Worm (Caenorhabditis elegans) whole organism, late embryonic: Measurements from ENCODE around the gene nhr-122.

Experiments
- K02D7.2 ChIP-seq: sonication (generic microtip); optimal IDR thresholded peaks from 2 replicates; lab custom pipeline; 2017; ENCODE audit warnings: mild to moderate bottlenecking, missing genetic modification characterization, missing compliant biosample characterization
- K09A11.1 ChIP-seq: sonication (generic microtip); optimal IDR thresholded peaks from 2 replicates; lab custom pipeline; 2017; ENCODE audit warnings: antibody characterized with exemption, mild to moderate bottlenecking, missing genetic modification characterization, missing compliant biosample characterization; ENCODE audit not compliant: insufficient read depth
- T23F11.4 ChIP-seq: fragments of 200-800 bp; sonication (Bioruptor generic); optimal IDR thresholded peaks from 2 replicates; lab custom pipeline; 2018; ENCODE audit warnings: mild to moderate bottlenecking, missing genetic modification characterization, missing compliant biosample characterization
- Y22D7AL.16 ChIP-seq: sonication (generic microtip); optimal IDR thresholded peaks from 2 replicates; lab custom pipeline; 2016; ENCODE audit warnings: missing genetic modification characterization, missing compliant biosample characterization
- ama-1 ChIP-seq: fragments of 150-350 bp; optimal IDR thresholded peaks from 2 replicates; lab custom pipeline; 2014
- ceh-19 ChIP-seq: fragments of 200-800 bp; sonication (Bioruptor generic); optimal IDR thresholded peaks from 2 replicates; lab custom pipeline; 2018; ENCODE audit warnings: mild to moderate bottlenecking, missing genetic modification characterization, missing compliant biosample characterization
- ceh-30 ChIP-seq: fragments of 150-350 bp; optimal IDR thresholded peaks from 2 replicates; lab custom pipeline; 2014; ENCODE audit warnings: missing biosample characterization, missing genetic modification characterization
- dmd-4 ChIP-seq: sonication (generic microtip); optimal IDR thresholded peaks from 2 replicates; lab custom pipeline; 2016; ENCODE audit warnings: borderline replicate concordance, missing genetic modification characterization, missing compliant biosample characterization
- dve-1 ChIP-seq: sonication (generic microtip); optimal IDR thresholded peaks from 2 replicates; lab custom pipeline; 2017; ENCODE audit warnings: antibody characterized with exemption, mild to moderate bottlenecking, missing genetic modification characterization, missing compliant biosample characterization
- elt-2 ChIP-seq: sonication (generic microtip); optimal IDR thresholded peaks from 2 replicates; lab custom pipeline; 2016; ENCODE audit warnings: missing genetic modification reagents, missing genetic modification characterization, missing compliant biosample characterization
- elt-4 ChIP-seq: sonication (generic microtip); optimal IDR thresholded peaks from 2 replicates; lab custom pipeline; 2016; ENCODE audit warnings: missing genetic modification characterization, missing compliant biosample characterization
- fax-1 ChIP-seq: sonication (generic microtip); optimal IDR thresholded peaks from 2 replicates; lab custom pipeline; 2016; ENCODE audit warnings: missing genotype, missing genetic modification characterization, missing compliant biosample characterization
- fkh-10 ChIP-seq: fragments of 150-350 bp; optimal IDR thresholded peaks from 2 replicates; lab custom pipeline; 2014; ENCODE audit warnings: missing biosample characterization, missing genetic modification reagents, missing genetic modification characterization
- hlh-6 ChIP-seq: sonication (generic microtip); optimal IDR thresholded peaks from 2 replicates; lab custom pipeline; 2016; ENCODE audit warnings: missing genotype, missing genetic modification characterization, missing compliant biosample characterization
- lim-6 ChIP-seq: sonication (generic microtip); optimal IDR thresholded peaks from 2 replicates; lab custom pipeline; 2016; ENCODE audit warnings: missing genetic modification characterization, missing compliant biosample characterization
- mec-3 ChIP-seq: sonication (generic microtip); optimal IDR thresholded peaks from 2 replicates; lab custom pipeline; 2016; ENCODE audit warnings: borderline replicate concordance, missing genetic modification characterization, missing compliant biosample characterization
- nhr-232 ChIP-seq: sonication (generic microtip); optimal IDR thresholded peaks from 2 replicates; lab custom pipeline; 2016; ENCODE audit warnings: missing genetic modification characterization, missing compliant biosample characterization
- pqm-1 ChIP-seq: sonication (generic microtip); optimal IDR thresholded peaks from 2 replicates; lab custom pipeline; 2016; ENCODE audit warnings: missing genetic modification characterization, missing compliant biosample characterization
- ref-2 ChIP-seq: sonication (generic microtip); optimal IDR thresholded peaks from 2 replicates; lab custom pipeline; 2016; ENCODE audit warnings: missing genetic modification characterization, missing compliant biosample characterization
- rnt-1 ChIP-seq: sonication (generic microtip); optimal IDR thresholded peaks from 2 replicates; lab custom pipeline; 2016; ENCODE audit warnings: missing genetic modification characterization, missing compliant biosample characterization
- sdc-2 ChIP-seq: sonication (generic microtip); optimal IDR thresholded peaks from 2 replicates; lab custom pipeline; 2016; ENCODE audit warnings: missing genotype, missing genetic modification characterization, missing compliant biosample characterization
- unc-3 ChIP-seq, 2 experiments: fragments of 200-800 bp in 1 of 2; sonication (Bioruptor generic) in 1 of 2; sonication (generic microtip) in 1 of 2; conservative IDR thresholded peaks in 1 of 2; optimal IDR thresholded peaks in 1 of 2; 2 replicates each; pipeline versions ENCODE4 v1.3.6 to Lab custom; 2016 to 2022; ENCODE audit warnings: missing compliant biosample characterization in 2 of 2, missing genetic modification characterization in 2 of 2, missing genetic modification reagents in 1 of 2
- unc-55 ChIP-seq: sonication (generic microtip); optimal IDR thresholded peaks from 2 replicates; lab custom pipeline; 2017; ENCODE audit warnings: missing biosample characterization, missing genetic modification reagents, missing genetic modification characterization
- unc-86 ChIP-seq: sonication (generic microtip); optimal IDR thresholded peaks from 2 replicates; lab custom pipeline; 2016; ENCODE audit warnings: missing genetic modification characterization, missing compliant biosample characterization
- zip-5 ChIP-seq: sonication (generic microtip); optimal IDR thresholded peaks from 2 replicates; lab custom pipeline; 2016; ENCODE audit warnings: missing genetic modification characterization, missing compliant biosample characterization

nhr-122 gene

ce11 chrIV:1619519-1620311 is 6.0 kb downstream of the nhr-122 start, which contains the start of gene nhr-92:
Gene nhr-92, plus strand, starts transcription at chrIV:1620094.
- no peak for TF ChIP-seq Y22D7AL.16 (tag; lab: Kevin White, UChicago)
- peak; percentile 15 for TF ChIP-seq elt-2
- no peak for TF ChIP-seq rnt-1 (tag; lab: Kevin White, UChicago)
- TF ChIP-seq, all 69 proteins: peak for 1

ce11 chrIV:1623712-1624111 is 10.0 kb downstream of the nhr-122 start, which contains the start of gene nhr-87:
Gene nhr-87, plus strand, starts transcription at chrIV:1624029.
- TF ChIP-seq T23F11.4 (GFP tag; lab: Kevin White, UChicago) (no peak), unc-55 (peak; percentile 50), nhr-232 (no peak)
- TF ChIP-seq, all 69 proteins: peak for 1

ce11 chrIV:1624447-1624846 is 10.8 kb downstream of the nhr-122 start:
- TF ChIP-seq elt-4 (tag; lab: Kevin White, UChicago) (no peak), ceh-30 (tag; lab: Kevin White, UChicago) (peak; percentile 99)
- TF ChIP-seq, all 69 proteins: peak for 1

ce11 chrIV:1626342-1626855 is 12.7 kb downstream of the nhr-122 start, which contains the start of gene nhr-146:
Gene nhr-146, plus strand, starts transcription at chrIV:1626805.
- TF ChIP-seq dve-1 (tag; lab: Kevin White, UChicago) (no peak), ref-2 (tag; lab: Kevin White, UChicago) (no peak), zip-5 (tag; lab: Kevin White, UChicago) (no peak)

- TF ChIP-seq dve-1 (tag; lab: Kevin White, UChicago) = peak; percentile 74
- no peak for TF ChIP-seq fax-1 (tag; lab: Kevin White, UChicago)
- TF ChIP-seq, all 69 proteins: peak for 1
Measured at ce11 chrIV:1628281-1628680, 14.6 kb downstream of the nhr-122 start.

- TF ChIP-seq ama-1 = no peak
- no peak for TF ChIP-seq T23F11.4 (GFP tag; lab: Kevin White, UChicago)
- no peak for TF ChIP-seq elt-2
- no peak for TF ChIP-seq elt-4 (tag; lab: Kevin White, UChicago)
- no peak for TF ChIP-seq K02D7.2 (tag; lab: Kevin White, UChicago)
- TF ChIP-seq ref-2 (tag; lab: Kevin White, UChicago) = no peak
- no peak for TF ChIP-seq ceh-19 (GFP tag; lab: Kevin White, UChicago)
- TF ChIP-seq unc-86 = no peak
- TF ChIP-seq unc-55 = no peak
- TF ChIP-seq fkh-10 (GFP tag; lab: Kevin White, UChicago) = no peak
- TF ChIP-seq sdc-2 = no peak
- no peak for TF ChIP-seq hlh-6 (tag; lab: Kevin White, UChicago)
- TF ChIP-seq dmd-4 (tag; lab: Kevin White, UChicago) = no peak
- no peak for TF ChIP-seq K09A11.1 (tag; lab: Kevin White, UChicago)
- TF ChIP-seq mec-3 (tag; lab: Kevin White, UChicago) = no peak
Measured at ce11 chrIV:1628730-1629129, 15.0 kb downstream of the nhr-122 start.

- no peak for TF ChIP-seq elt-4 (tag; lab: Kevin White, UChicago)
Measured at ce11 chrIV:1631651-1632050, 18.0 kb downstream of the nhr-122 start, which contains the start of gene cpg-24. Gene cpg-24, plus strand, starts transcription at chrIV:1631951.

ce11 chrIV:1632593-1632992 is 18.9 kb downstream of the nhr-122 start:
- TF ChIP-seq unc-3 (GFP tag; conservative IDR thresholded peaks at IDR 0.05; lab: Robert Waterston, UW) (no peak), unc-3 (tag; optimal IDR thresholded peaks at IDR 0.05; lab: Kevin White, UChicago) (no peak), lim-6 (tag; lab: Kevin White, UChicago) (no peak), dve-1 (tag; lab: Kevin White, UChicago) (peak; percentile 99), pqm-1 (no peak)
